Worm (Caenorhabditis elegans) whole organism, L1 larva: ENCODE data around the gene lect-2.

Experiments used
- F16B12.6 ChIP-seq: fragments of 150-350 bp; optimal IDR thresholded peaks from 2 replicates; lab custom pipeline; 2014; ENCODE audit warnings: missing biosample characterization, missing genetic modification characterization
- Y116A8C.19 ChIP-seq: sonication (generic microtip); optimal IDR thresholded peaks from 2 replicates; lab custom pipeline; 2016; ENCODE audit warnings: missing compliant biosample characterization, missing genetic modification characterization, borderline replicate concordance
- aha-1 ChIP-seq: fragments of 150-350 bp; optimal IDR thresholded peaks from 2 replicates; lab custom pipeline; 2014; ENCODE audit warnings: missing biosample characterization, missing genetic modification characterization
- ceh-82 ChIP-seq, 3 experiments: fragments of 150-350 bp in 1 of 3; sonication (generic microtip) in 2 of 3; optimal IDR thresholded peaks; 2 replicates each; lab custom pipeline; 2014 to 2017; ENCODE audit warnings: missing biosample characterization in 3 of 3, missing genetic modification characterization in 3 of 3
- ces-1 ChIP-seq: fragments of 150-350 bp; optimal IDR thresholded peaks from 2 replicates; lab custom pipeline; 2014; ENCODE audit warnings: missing biosample characterization, missing genetic modification reagents, missing genetic modification characterization
- dpl-1 ChIP-seq, 3 experiments: fragments of 150-350 bp in 2 of 3; sonication (generic microtip) in 1 of 3; optimal IDR thresholded peaks; 2 replicates each; lab custom pipeline; 2014 to 2017; ENCODE audit warnings: missing biosample characterization in 3 of 3, missing genetic modification characterization in 3 of 3, missing genetic modification reagents in 3 of 3
- dsc-1 ChIP-seq: sonication (generic microtip); optimal IDR thresholded peaks from 2 replicates; lab custom pipeline; 2016; ENCODE audit warnings: mild to moderate bottlenecking, missing genetic modification characterization, missing compliant biosample characterization
- efl-3 ChIP-seq: fragments of 200-800 bp; sonication (Bioruptor generic); optimal IDR thresholded peaks from 2 replicates; lab custom pipeline; 2018; ENCODE audit warnings: mild to moderate bottlenecking, missing genetic modification characterization, missing compliant biosample characterization
- egl-13 ChIP-seq: sonication (generic microtip); optimal IDR thresholded peaks from 2 replicates; lab custom pipeline; 2016; ENCODE audit warnings: missing genotype, missing genetic modification reagents, missing genetic modification characterization, missing compliant biosample characterization
- elt-3 ChIP-seq, 6 experiments: fragments of 150-350 bp in 1 of 6; sonication (generic microtip); optimal IDR thresholded peaks; 2 replicates each; lab custom pipeline; 2017 to 2018; ENCODE audit warnings: missing biosample characterization in 6 of 6, missing genetic modification characterization in 6 of 6, inconsistent platforms in 1 of 6
- ets-5 ChIP-seq: fragments of 200-800 bp; sonication (Bioruptor generic); IDR thresholded peaks from 2 replicates; pipeline ENCODE4 v1.3.6; 2022; ENCODE audit warnings: missing genetic modification characterization, missing compliant biosample characterization
- fkh-10 ChIP-seq: sonication (generic microtip); optimal IDR thresholded peaks from 2 replicates; lab custom pipeline; 2017; ENCODE audit warnings: missing biosample characterization, missing genetic modification reagents, missing genetic modification characterization
- fos-1 ChIP-seq: fragments of 150-350 bp; optimal IDR thresholded peaks from 2 replicates; lab custom pipeline; 2014; ENCODE audit warnings: missing biosample characterization, missing genetic modification characterization
- hlh-17 ChIP-seq: fragments of 200-800 bp; sonication (Bioruptor generic); optimal IDR thresholded peaks from 2 replicates; lab custom pipeline; 2018; ENCODE audit warnings: missing genetic modification characterization, mild to moderate bottlenecking, missing compliant biosample characterization, moderate library complexity, borderline replicate concordance
- hlh-4 ChIP-seq: sonication (generic microtip); optimal IDR thresholded peaks from 2 replicates; lab custom pipeline; 2016; ENCODE audit warnings: mild to moderate bottlenecking, missing genetic modification characterization, missing compliant biosample characterization
- lin-13 ChIP-seq: fragments of 150-350 bp; optimal IDR thresholded peaks from 2 replicates; lab custom pipeline; 2014; ENCODE audit warnings: missing biosample characterization, missing genetic modification reagents, missing genetic modification characterization
- lin-15B ChIP-seq: fragments of 150-350 bp; sonication (generic microtip); optimal IDR thresholded peaks from 3 replicates; lab custom pipeline; 2014; ENCODE audit warnings: missing biosample characterization, missing genetic modification characterization
- lin-39 ChIP-seq: fragments of 150-350 bp; optimal IDR thresholded peaks from 2 replicates; lab custom pipeline; 2014; ENCODE audit warnings: missing biosample characterization, missing genetic modification reagents, missing genetic modification characterization
- lir-3 ChIP-seq: sonication (generic microtip); optimal IDR thresholded peaks from 2 replicates; lab custom pipeline; 2016; ENCODE audit warnings: mild to moderate bottlenecking, missing genetic modification characterization, moderate library complexity, missing compliant biosample characterization; ENCODE audit not compliant: poor library complexity
- lsy-2 ChIP-seq, 2 experiments: fragments of 150-350 bp; optimal IDR thresholded peaks; 2 replicates each; lab custom pipeline; 2014; ENCODE audit warnings: missing biosample characterization in 2 of 2, missing genetic modification characterization in 2 of 2
- mdl-1 ChIP-seq, 2 experiments: fragments of 150-350 bp; optimal IDR thresholded peaks; 2 replicates each; lab custom pipeline; 2014 to 2017; ENCODE audit warnings: missing biosample characterization in 2 of 2, missing genetic modification characterization in 2 of 2, inconsistent platforms in 1 of 2
- mep-1 ChIP-seq: fragments of 150-350 bp; optimal IDR thresholded peaks from 2 replicates; lab custom pipeline; 2014; ENCODE audit warnings: missing biosample characterization, missing genetic modification characterization
- nhr-11 ChIP-seq: fragments of 150-350 bp; optimal IDR thresholded peaks from 2 replicates; lab custom pipeline; 2014; ENCODE audit warnings: missing biosample characterization, missing genetic modification characterization
- nhr-19 ChIP-seq: fragments of 200-800 bp; sonication (Bioruptor generic); conservative IDR thresholded peaks from 2 replicates; pipeline ENCODE4 v1.3.6; 2022; ENCODE audit warnings: missing genetic modification characterization, missing compliant biosample characterization
- nhr-237 ChIP-seq: fragments of 150-350 bp; optimal IDR thresholded peaks from 2 replicates; lab custom pipeline; 2014; ENCODE audit warnings: missing biosample characterization, missing genetic modification characterization
- nhr-77 ChIP-seq: fragments of 150-350 bp; optimal IDR thresholded peaks from 2 replicates; lab custom pipeline; 2014; ENCODE audit warnings: missing biosample characterization, missing genetic modification characterization
- nhr-84 ChIP-seq: sonication (generic microtip); optimal IDR thresholded peaks from 2 replicates; lab custom pipeline; 2017; ENCODE audit warnings: missing biosample characterization, missing genetic modification characterization
- nhr-85 ChIP-seq: sonication (generic microtip); peaks from one replicate; lab custom pipeline; 2016; ENCODE audit warnings: missing genetic modification characterization, inconsistent platforms, missing compliant biosample characterization
- nhr-90 ChIP-seq: sonication (generic microtip); optimal IDR thresholded peaks from 2 replicates; lab custom pipeline; 2016; ENCODE audit warnings: mild to moderate bottlenecking, missing genetic modification characterization, missing compliant biosample characterization; ENCODE audit not compliant: poor library complexity
- pqm-1 ChIP-seq: sonication (generic microtip); optimal IDR thresholded peaks from 3 replicates; lab custom pipeline; 2017; ENCODE audit warnings: missing biosample characterization, missing genetic modification characterization
- skn-1 ChIP-seq: fragments of 150-350 bp; optimal IDR thresholded peaks from 2 replicates; lab custom pipeline; 2014; ENCODE audit warnings: missing biosample characterization, missing genetic modification characterization
- sup-37 ChIP-seq: fragments of 200-800 bp; sonication (Bioruptor generic); optimal IDR thresholded peaks from 2 replicates; lab custom pipeline; 2018; ENCODE audit warnings: mild to moderate bottlenecking, missing genetic modification characterization, missing compliant biosample characterization
- unc-130 ChIP-seq: fragments of 150-350 bp; optimal IDR thresholded peaks from 2 replicates; lab custom pipeline; 2017; ENCODE audit warnings: missing biosample characterization, missing genetic modification characterization, inconsistent platforms
- unc-62 ChIP-seq: fragments of 150-350 bp; optimal IDR thresholded peaks from 2 replicates; lab custom pipeline; 2014; ENCODE audit warnings: missing biosample characterization, missing genetic modification reagents, missing genetic modification characterization
- unc-98 ChIP-seq: fragments of 200-800 bp; sonication (Bioruptor generic); IDR thresholded peaks from 2 replicates; pipeline ENCODE4 v1.3.6; 2022; ENCODE audit warnings: missing genetic modification characterization, missing compliant biosample characterization
- vab-15 ChIP-seq: sonication (generic microtip); optimal IDR thresholded peaks from 2 replicates; lab custom pipeline; 2017; ENCODE audit warnings: missing genotype, mild to moderate bottlenecking, missing genetic modification characterization, missing compliant biosample characterization
- zag-1 ChIP-seq: fragments of 150-350 bp; optimal IDR thresholded peaks from 2 replicates; lab custom pipeline; 2014; ENCODE audit warnings: missing biosample characterization, missing genetic modification characterization

The lect-2 gene

ce11 chrII:5788815-5789214, 1.7 kb upstream of the lect-2 start, which contains the start of gene K05F1.13:
Gene K05F1.13 (plus strand): TSS chrII:5789115.
- TF ChIP-seq Y116A8C.19 (no peak), lin-13 (GFP tag; lab: Kevin White, UChicago) (no peak), nhr-19 (no peak), ets-5 (no peak), dsc-1 (tag; lab: Kevin White, UChicago) (no peak), zag-1 (tag; lab: Kevin White, UChicago) (no peak), nhr-85 (tag; lab: Kevin White, UChicago) (no peak), elt-3 (tag; optimal IDR thresholded peaks at IDR 0.05; lab: Kevin White, UChicago) (no peak), F16B12.6 (tag; lab: Kevin White, UChicago) (no peak), ceh-82 (tag; optimal IDR thresholded peaks at IDR 0.05; lab: Kevin White, UChicago) (no peak), nhr-77 (no peak)

DNA sequence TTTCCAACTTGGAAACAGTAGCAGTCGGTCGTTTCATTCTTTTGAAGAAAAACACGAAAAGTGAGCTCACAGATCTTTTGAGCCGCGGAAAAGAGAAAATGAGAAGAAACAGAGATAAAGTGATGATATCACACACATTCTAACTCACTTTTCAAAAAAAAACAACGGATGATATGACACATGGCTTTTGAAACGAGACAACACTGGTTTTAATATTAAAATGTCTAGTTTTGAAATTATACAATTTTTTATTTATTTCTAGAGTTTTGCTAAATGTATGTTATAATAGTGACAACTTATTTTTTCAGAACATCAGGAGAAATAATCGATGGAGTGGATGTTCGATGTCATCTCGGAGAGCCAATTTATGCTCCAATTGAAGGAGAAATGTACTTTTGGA, 2.0 kb downstream of the lect-2 start, which contains the start of gene K05F1.14:
Gene K05F1.14, minus strand, starts transcription at position 101 of the 400 bp plus-strand sequence.
- TF ChIP-seq vab-15 (tag; lab: Kevin White, UChicago), result no peak
- TF ChIP-seq hlh-4 (tag; lab: Kevin White, UChicago), result no peak
- no peak for TF ChIP-seq fkh-10 (GFP tag; lab: Kevin White, UChicago)
- TF ChIP-seq lin-15B (tag; lab: Kevin White, UChicago), result no peak
- no peak for TF ChIP-seq unc-62
- TF ChIP-seq ceh-82 (tag; optimal IDR thresholded peaks at IDR 0.05; lab: Kevin White, UChicago), result no peak
- no peak for TF ChIP-seq dpl-1 (GFP tag; optimal IDR thresholded peaks at IDR 0.05; lab: Kevin White, UChicago)
- TF ChIP-seq fos-1 (tag; lab: Kevin White, UChicago), result no peak
- TF ChIP-seq pqm-1, result no peak
- no peak for TF ChIP-seq mdl-1 (tag; optimal IDR thresholded peaks at IDR 0.05; lab: Kevin White, UChicago)
- TF ChIP-seq, all 84 proteins: peak for 0

DNA sequence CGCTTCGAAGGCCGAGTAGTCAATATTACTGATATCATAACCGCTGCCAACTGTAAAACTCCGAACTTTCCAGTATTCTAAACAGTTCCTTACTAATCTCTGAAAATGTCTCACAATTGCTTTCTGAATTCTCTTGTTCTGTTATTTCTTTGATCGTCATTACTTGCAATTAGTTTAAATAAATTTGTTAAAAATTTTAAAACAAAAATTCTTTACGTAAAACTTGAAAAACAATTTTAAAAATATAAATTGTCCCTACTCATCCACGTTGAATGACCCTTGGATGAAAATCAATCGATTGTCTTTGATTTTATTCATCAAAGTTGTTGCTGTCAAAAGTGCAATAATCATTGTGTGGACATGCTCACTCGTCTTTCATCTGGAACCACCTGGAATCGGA, 3.7 kb downstream of the lect-2 start, which contains the start of gene acdh-8:
Gene acdh-8, plus strand, starts transcription at position 301 of the 400 bp plus-strand sequence.
- TF ChIP-seq nhr-77, result no peak
- no peak for TF ChIP-seq nhr-237 (tag; lab: Kevin White, UChicago)
- TF ChIP-seq dsc-1 (tag; lab: Kevin White, UChicago), result no peak
- no peak for TF ChIP-seq egl-13 (tag; lab: Kevin White, UChicago)
- no peak for TF ChIP-seq nhr-85 (tag; lab: Kevin White, UChicago)
- no peak for TF ChIP-seq skn-1 (tag; lab: Kevin White, UChicago)
- TF ChIP-seq mdl-1 (tag; optimal IDR thresholded peaks at IDR 0.05; lab: Kevin White, UChicago), result no peak
- TF ChIP-seq unc-130 (tag; lab: Kevin White, UChicago), result no peak
- no peak for TF ChIP-seq nhr-90 (tag; lab: Kevin White, UChicago)
- no peak for TF ChIP-seq sup-37
- TF ChIP-seq, all 84 proteins: peak for 0

DNA sequence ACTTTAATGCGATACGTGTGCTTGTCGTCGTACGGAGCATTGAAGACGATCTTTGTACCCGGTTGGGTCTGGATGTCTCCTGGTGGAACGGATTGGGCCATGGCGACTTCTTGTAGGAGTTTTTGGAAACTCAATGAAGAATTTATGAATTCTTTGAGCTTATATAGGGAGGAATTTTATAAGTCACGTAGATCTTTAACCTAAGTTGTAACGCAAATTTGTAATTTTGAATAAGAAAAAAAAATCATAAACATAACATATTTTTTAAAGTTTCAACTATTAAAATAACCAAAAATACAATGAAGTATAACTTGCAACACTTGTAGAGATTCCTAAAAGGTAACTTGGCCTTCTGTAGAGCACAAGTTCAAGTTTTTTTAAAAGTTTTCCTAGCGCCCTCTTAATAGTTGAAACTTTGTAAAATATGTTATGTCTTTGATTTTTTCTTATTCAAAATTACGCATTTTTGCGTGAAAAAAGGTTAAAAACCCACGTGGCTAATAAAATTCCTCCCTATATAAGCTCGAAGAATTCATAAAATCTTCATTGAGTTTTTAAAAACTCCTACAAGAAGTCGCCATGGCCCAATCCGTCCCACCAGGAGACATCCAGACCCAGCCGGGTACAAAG, 6.9 kb downstream of the lect-2 start, which contains the start of the genes msp-63 and msp-142:
Gene msp-63, minus strand, starts transcription at position 101 of the 630 bp plus-strand sequence.
Gene msp-142, plus strand, starts transcription at position 580 of the 630 bp plus-strand sequence.
- TF ChIP-seq unc-62 (no peak), efl-3 (no peak), nhr-84 (tag; lab: Kevin White, UChicago) (no peak), lir-3 (tag; lab: Kevin White, UChicago) (no peak), nhr-77 (no peak), hlh-17 (GFP tag; lab: Kevin White, UChicago) (no peak), zag-1 (tag; lab: Kevin White, UChicago) (no peak), lin-39 (tag; lab: Kevin White, UChicago) (no peak), elt-3 (tag; optimal IDR thresholded peaks at IDR 0.05; lab: Kevin White, UChicago) (no peak), aha-1 (tag; lab: Kevin White, UChicago) (no peak), ces-1 (GFP tag; lab: Kevin White, UChicago) (no peak), nhr-11 (tag; lab: Kevin White, UChicago) (no peak), unc-98 (GFP tag; lab: Robert Waterston, UW) (no peak), mep-1 (tag; lab: Kevin White, UChicago) (no peak), lsy-2 (tag; optimal IDR thresholded peaks at IDR 0.05; lab: Kevin White, UChicago) (no peak)
